Worm (Caenorhabditis elegans) whole organism, mixed stage, embryonic: Measurements from ENCODE around the gene ztf-18.
A peak's percentile ranks its signal among the peaks of the same experiment; 100 is the strongest.

Source experiments
- M03D4.4 ChIP-seq: sonication (generic microtip); optimal IDR thresholded peaks from 2 replicates; lab custom pipeline; 2017; ENCODE audit warnings: mild to moderate bottlenecking, missing genetic modification characterization, missing compliant biosample characterization
- bed-3 ChIP-seq: fragments of 200-800 bp; sonication (Bioruptor generic); optimal IDR thresholded peaks from 3 replicates; lab custom pipeline; 2018; ENCODE audit warnings: mild to moderate bottlenecking, missing genetic modification characterization, moderate library complexity, missing compliant biosample characterization
- blmp-1 ChIP-seq: fragments of 150-350 bp; optimal IDR thresholded peaks from 2 replicates; lab custom pipeline; 2014; ENCODE audit warnings: missing biosample characterization, missing genetic modification characterization
- ceh-39 ChIP-seq: fragments of 150-350 bp; optimal IDR thresholded peaks from 2 replicates; lab custom pipeline; 2014; ENCODE audit warnings: missing biosample characterization, missing genetic modification characterization
- ceh-83 ChIP-seq: fragments of 200-800 bp; sonication (Bioruptor generic); optimal IDR thresholded peaks from 2 replicates; lab custom pipeline; 2018; ENCODE audit warnings: mild to moderate bottlenecking, missing genetic modification characterization, missing compliant biosample characterization
- ces-1 ChIP-seq: fragments of 150-350 bp; optimal IDR thresholded peaks from 2 replicates; lab custom pipeline; 2014; ENCODE audit warnings: missing biosample characterization, missing genetic modification reagents, missing genetic modification characterization
- drap-1 ChIP-seq: fragments of 200-800 bp; sonication (Bioruptor generic); optimal IDR thresholded peaks from 3 replicates; lab custom pipeline; 2018; ENCODE audit warnings: mild to moderate bottlenecking, missing genetic modification characterization, missing compliant biosample characterization
- elt-1 ChIP-seq: sonication (generic microtip); optimal IDR thresholded peaks from 2 replicates; lab custom pipeline; 2017; ENCODE audit warnings: missing genetic modification characterization, mild to moderate bottlenecking, missing compliant biosample characterization, antibody characterized with exemption, moderate library complexity, borderline replicate concordance; ENCODE audit not compliant: insufficient read depth
- elt-3 ChIP-seq: fragments of 150-350 bp; optimal IDR thresholded peaks from 2 replicates; lab custom pipeline; 2014; ENCODE audit warnings: missing biosample characterization, missing genetic modification characterization
- flh-1 ChIP-seq: fragments of 200-800 bp; sonication (Bioruptor generic); optimal IDR thresholded peaks from 2 replicates; lab custom pipeline; 2018; ENCODE audit warnings: mild to moderate bottlenecking, missing genetic modification characterization, moderate library complexity, missing compliant biosample characterization
- hlh-1 ChIP-seq: fragments of 150-350 bp; optimal IDR thresholded peaks from 2 replicates; lab custom pipeline; 2014; ENCODE audit warnings: missing biosample characterization, missing genetic modification reagents, missing genetic modification characterization
- lin-32 ChIP-seq: fragments of 200-800 bp; sonication (Bioruptor generic); optimal IDR thresholded peaks from 2 replicates; lab custom pipeline; 2018; ENCODE audit warnings: mild to moderate bottlenecking, missing genetic modification characterization, missing compliant biosample characterization
- lsy-2 ChIP-seq: fragments of 150-350 bp; optimal IDR thresholded peaks from 2 replicates; lab custom pipeline; 2014; ENCODE audit warnings: missing biosample characterization, missing genetic modification characterization
- mab-5 ChIP-seq: fragments of 150-350 bp; optimal IDR thresholded peaks from 2 replicates; lab custom pipeline; 2014; ENCODE audit warnings: missing biosample characterization, missing genetic modification characterization
- mep-1 ChIP-seq: fragments of 150-350 bp; optimal IDR thresholded peaks from 2 replicates; lab custom pipeline; 2017; ENCODE audit warnings: missing biosample characterization, missing genetic modification reagents, missing genetic modification characterization, inconsistent platforms
- mls-2 ChIP-seq: sonication (generic microtip); optimal IDR thresholded peaks from 2 replicates; lab custom pipeline; 2016; ENCODE audit warnings: mild to moderate bottlenecking, missing genetic modification characterization, moderate library complexity, missing compliant biosample characterization
- nhr-12 ChIP-seq: fragments of 150-350 bp; optimal IDR thresholded peaks from 2 replicates; lab custom pipeline; 2014; ENCODE audit warnings: missing biosample characterization, missing genetic modification characterization
- nhr-2 ChIP-seq: fragments of 150-350 bp; optimal IDR thresholded peaks from 2 replicates; lab custom pipeline; 2014; ENCODE audit warnings: missing biosample characterization, missing genetic modification characterization
- nhr-237 ChIP-seq: fragments of 150-350 bp; optimal IDR thresholded peaks from 2 replicates; lab custom pipeline; 2014; ENCODE audit warnings: missing biosample characterization, missing genetic modification characterization
- nhr-28 ChIP-seq: fragments of 150-350 bp; optimal IDR thresholded peaks from 2 replicates; lab custom pipeline; 2014; ENCODE audit warnings: missing biosample characterization, missing genetic modification characterization
- nhr-76 ChIP-seq: sonication (generic microtip); optimal IDR thresholded peaks from 2 replicates; lab custom pipeline; 2017; ENCODE audit warnings: missing biosample characterization, missing genetic modification characterization
- pha-4 ChIP-seq: fragments of 150-350 bp; optimal IDR thresholded peaks from 2 replicates; lab custom pipeline; 2018; ENCODE audit warnings: missing biosample characterization, missing genetic modification reagents, missing genetic modification characterization
- snpc-4 ChIP-seq: fragments of 150-350 bp; optimal IDR thresholded peaks from 2 replicates; lab custom pipeline; 2014; ENCODE audit warnings: missing biosample characterization, missing genetic modification characterization
- sptf-1 ChIP-seq: sonication (generic microtip); optimal IDR thresholded peaks from 2 replicates; lab custom pipeline; 2017; ENCODE audit warnings: mild to moderate bottlenecking, missing genetic modification characterization, moderate library complexity, missing compliant biosample characterization
- tbx-8 ChIP-seq: fragments of 200-800 bp; sonication (Bioruptor generic); optimal IDR thresholded peaks from 2 replicates; lab custom pipeline; 2018; ENCODE audit warnings: mild to moderate bottlenecking, missing genetic modification characterization, moderate library complexity, missing compliant biosample characterization
- unc-120 ChIP-seq: sonication (generic microtip); optimal IDR thresholded peaks from 2 replicates; lab custom pipeline; 2017; ENCODE audit warnings: missing genetic modification characterization, missing compliant biosample characterization; ENCODE audit not compliant: poor library complexity, severe bottlenecking
- unc-39 ChIP-seq: fragments of 150-350 bp; optimal IDR thresholded peaks from 2 replicates; lab custom pipeline; 2014; ENCODE audit warnings: missing biosample characterization, missing genetic modification characterization
- unc-62 ChIP-seq: fragments of 150-350 bp; optimal IDR thresholded peaks from 2 replicates; lab custom pipeline; 2014; ENCODE audit warnings: missing biosample characterization, missing genetic modification reagents, missing genetic modification characterization
- zip-8 ChIP-seq: fragments of 150-350 bp; optimal IDR thresholded peaks from 2 replicates; lab custom pipeline; 2014; ENCODE audit warnings: missing biosample characterization, missing genetic modification characterization
- ztf-11 ChIP-seq: fragments of 150-350 bp; optimal IDR thresholded peaks from 2 replicates; lab custom pipeline; 2014; ENCODE audit warnings: missing biosample characterization, missing genetic modification characterization

Gene ztf-18

DNA sequence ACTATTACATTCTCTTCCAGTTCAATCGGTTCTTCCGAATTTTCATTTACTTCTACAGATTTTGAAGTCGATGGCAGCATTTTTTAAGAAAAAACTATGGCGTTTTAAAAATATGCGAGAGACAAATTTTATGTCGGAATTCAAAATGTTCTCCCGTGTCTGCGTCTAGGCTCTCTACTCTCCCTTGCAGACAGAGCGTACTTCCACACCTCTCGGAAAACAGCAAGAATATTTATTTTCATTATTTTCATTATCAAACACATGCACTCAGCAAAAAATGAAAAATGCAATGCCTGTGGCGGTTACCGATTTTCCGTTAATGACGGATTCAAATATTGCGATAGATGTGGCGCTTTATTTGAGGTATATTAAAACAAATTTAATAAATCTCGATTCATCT, at the start of gene ztf-18, which contains the start of gene F23H11.2:
TSS of gene ztf-18 (minus strand) at position 188 of the 400 bp plus-strand sequence.
TSS of gene F23H11.2 (plus strand) at position 223 of the 400 bp plus-strand sequence.
- TF ChIP-seq ztf-11 (tag; lab: Kevin White, UChicago) (no peak), hlh-1 (tag; lab: Kevin White, UChicago) (peak; percentile 18), ceh-39 (tag; lab: Kevin White, UChicago) (no peak), nhr-2 (tag; lab: Kevin White, UChicago) (no peak)

DNA sequence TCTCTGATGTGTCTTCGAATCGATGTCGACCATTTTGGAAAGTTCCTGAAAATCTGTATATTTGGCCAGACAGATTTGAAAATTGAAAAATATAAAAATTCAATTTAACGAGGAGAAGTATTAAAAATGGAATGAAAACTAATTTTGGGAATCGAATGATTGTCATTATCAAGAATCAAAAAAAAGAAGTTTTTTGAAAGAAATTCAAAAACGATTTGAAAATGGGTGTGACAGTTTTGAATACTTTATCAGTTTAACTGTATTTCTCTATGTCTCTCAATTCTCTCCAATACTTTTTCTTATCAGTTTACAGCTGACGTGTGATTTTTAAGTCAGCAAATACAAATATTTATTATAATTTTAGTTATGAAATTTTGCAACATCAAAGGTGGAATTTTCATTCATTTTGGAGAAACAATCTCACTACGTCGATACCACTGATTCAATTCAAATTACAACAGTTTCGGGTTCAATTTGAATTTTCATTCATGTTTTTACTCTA, 48.0 kb upstream of the ztf-18 start, which contains the start of gene fbxa-59:
TSS of gene fbxa-59 (minus strand) at position 51 of the 502 bp plus-strand sequence.
- TF ChIP-seq elt-1 (tag; lab: Kevin White, UChicago) (no peak), elt-3 (tag; lab: Kevin White, UChicago) (no peak), flh-1 (no peak), nhr-76 (tag; lab: Kevin White, UChicago) (no peak), nhr-28 (tag; lab: Kevin White, UChicago) (no peak), lsy-2 (tag; lab: Kevin White, UChicago) (no peak), drap-1 (GFP tag; lab: Kevin White, UChicago) (no peak), nhr-12 (tag; lab: Kevin White, UChicago) (no peak), tbx-8 (GFP tag; lab: Kevin White, UChicago) (no peak), nhr-2 (tag; lab: Kevin White, UChicago) (no peak), sptf-1 (no peak), lin-32 (GFP tag; lab: Kevin White, UChicago) (no peak), bed-3 (no peak), unc-39 (tag; lab: Kevin White, UChicago) (no peak), zip-8 (tag; lab: Kevin White, UChicago) (no peak), unc-120 (tag; lab: Kevin White, UChicago) (no peak), ceh-83 (GFP tag; lab: Kevin White, UChicago) (no peak), nhr-237 (tag; lab: Kevin White, UChicago) (no peak), mls-2 (tag; lab: Kevin White, UChicago) (no peak)

- TF ChIP-seq flh-1 (no peak), mab-5 (tag; lab: Kevin White, UChicago) (no peak), pha-4 (tag; lab: Kevin White, UChicago) (no peak), elt-1 (tag; lab: Kevin White, UChicago) (no peak), M03D4.4 (no peak), nhr-76 (tag; lab: Kevin White, UChicago) (no peak), snpc-4 (tag; lab: Kevin White, UChicago) (no peak), ces-1 (GFP tag; lab: Kevin White, UChicago) (no peak), zip-8 (tag; lab: Kevin White, UChicago) (no peak), unc-120 (tag; lab: Kevin White, UChicago) (no peak), lsy-2 (tag; lab: Kevin White, UChicago) (no peak), nhr-12 (tag; lab: Kevin White, UChicago) (no peak)
Observed at ce11 chrIII:941958-942357, 46.4 kb upstream of the ztf-18 start.

DNA sequence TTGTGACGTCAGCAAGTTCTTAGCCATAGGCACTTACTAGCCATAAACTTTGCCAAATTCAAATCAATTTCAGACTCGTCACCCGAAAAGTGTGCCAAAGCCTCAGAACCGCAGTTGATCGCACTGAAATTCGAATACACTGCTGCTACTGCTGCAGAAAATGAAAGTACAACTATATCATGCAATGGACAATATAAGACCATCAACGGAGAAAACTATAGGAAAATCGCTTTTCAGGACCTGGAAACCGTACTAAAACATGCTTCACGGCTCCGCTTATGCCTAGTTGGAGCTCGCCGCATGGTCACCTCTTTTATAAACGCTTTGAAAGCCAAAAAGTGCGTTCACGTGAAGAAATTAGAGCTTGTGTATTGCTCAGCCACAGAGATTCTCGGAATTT, 43.1 kb upstream of the ztf-18 start, which contains the start of gene fbxa-22:
TSS of gene fbxa-22 (plus strand) at position 301 of the 400 bp plus-strand sequence.
- TF ChIP-seq nhr-28 (tag; lab: Kevin White, UChicago) (no peak), elt-3 (tag; lab: Kevin White, UChicago) (no peak), mls-2 (tag; lab: Kevin White, UChicago) (no peak), mep-1 (tag; lab: Kevin White, UChicago) (no peak), unc-120 (tag; lab: Kevin White, UChicago) (no peak), ces-1 (GFP tag; lab: Kevin White, UChicago) (no peak)

ce11 chrIII:937961-938360, 42.4 kb upstream of the ztf-18 start, which contains the start of gene fbxa-56:
Gene fbxa-56, minus strand, starts transcription at chrIII:938061.
- TF ChIP-seq unc-39 (tag; lab: Kevin White, UChicago): no peak
- no peak for TF ChIP-seq nhr-76 (tag; lab: Kevin White, UChicago)
- no peak for TF ChIP-seq mep-1 (tag; lab: Kevin White, UChicago)
- no peak for TF ChIP-seq lsy-2 (tag; lab: Kevin White, UChicago)
- no peak for TF ChIP-seq ceh-39 (tag; lab: Kevin White, UChicago)
- no peak for TF ChIP-seq blmp-1 (tag; lab: Kevin White, UChicago)
- no peak for TF ChIP-seq unc-62 (GFP tag; lab: Kevin White, UChicago)
- no peak for TF ChIP-seq mab-5 (tag; lab: Kevin White, UChicago)
- TF ChIP-seq, all 35 proteins: peak for 0
